Worm (Caenorhabditis elegans) whole organism, L4 larva: Measurements from ENCODE around the gene srd-21.

Experiments
- ama-1 ChIP-seq: fragments of 150-350 bp; optimal IDR thresholded peaks from 2 replicates; lab custom pipeline; 2014; ENCODE audit warnings: inconsistent platforms, mixed read lengths
- ces-1 ChIP-seq: fragments of 150-350 bp; sonication (generic microtip); optimal IDR thresholded peaks from 4 replicates; lab custom pipeline; 2014; ENCODE audit warnings: missing biosample characterization, missing genetic modification reagents, missing genetic modification characterization
- daf-19 ChIP-seq: fragments of 200-800 bp; sonication (Bioruptor generic); conservative IDR thresholded peaks from 2 replicates; pipeline ENCODE4 v1.3.6; 2022; ENCODE audit warnings: missing genetic modification characterization, missing compliant biosample characterization
- daf-8 ChIP-seq: fragments of 200-800 bp; sonication (Bioruptor generic); IDR thresholded peaks from 2 replicates; pipeline ENCODE4 v1.3.6; 2022; ENCODE audit warnings: missing genetic modification characterization, missing compliant biosample characterization
- egl-27 ChIP-seq: sonication (generic microtip); optimal IDR thresholded peaks from 3 replicates; lab custom pipeline; 2017; ENCODE audit warnings: missing biosample characterization, missing genetic modification reagents, missing genetic modification characterization
- lin-13 ChIP-seq: fragments of 150-350 bp; optimal IDR thresholded peaks from 2 replicates; lab custom pipeline; 2014; ENCODE audit warnings: missing biosample characterization, missing genetic modification reagents, missing genetic modification characterization
- nhr-28 ChIP-seq: fragments of 150-350 bp; optimal IDR thresholded peaks from 2 replicates; lab custom pipeline; 2014; ENCODE audit warnings: missing biosample characterization, missing genetic modification characterization
- snpc-4 ChIP-seq: fragments of 150-350 bp; optimal IDR thresholded peaks from 2 replicates; lab custom pipeline; 2014; ENCODE audit warnings: missing biosample characterization, missing genetic modification characterization

- TF ChIP-seq lin-13 (no peak), snpc-4 (no peak), ces-1 (GFP tag; lab: Kevin White, UChicago) (no peak), daf-8 (GFP tag; lab: Robert Waterston, UW) (no peak), daf-19 (GFP tag; lab: Robert Waterston, UW) (no peak), nhr-28 (tag; lab: Kevin White, UChicago) (no peak), ama-1 (lab: Kevin White, UChicago) (no peak), egl-27 (tag; lab: Kevin White, UChicago) (no peak)
Measured at ce11 chrV:16582973-16583372, 46.7 kb upstream of the srd-21 start, which contains the start of gene str-150.
